Worm (Caenorhabditis elegans): ENCODE results near the gene F09E5.3.

Gene F09E5.3

DNA sequence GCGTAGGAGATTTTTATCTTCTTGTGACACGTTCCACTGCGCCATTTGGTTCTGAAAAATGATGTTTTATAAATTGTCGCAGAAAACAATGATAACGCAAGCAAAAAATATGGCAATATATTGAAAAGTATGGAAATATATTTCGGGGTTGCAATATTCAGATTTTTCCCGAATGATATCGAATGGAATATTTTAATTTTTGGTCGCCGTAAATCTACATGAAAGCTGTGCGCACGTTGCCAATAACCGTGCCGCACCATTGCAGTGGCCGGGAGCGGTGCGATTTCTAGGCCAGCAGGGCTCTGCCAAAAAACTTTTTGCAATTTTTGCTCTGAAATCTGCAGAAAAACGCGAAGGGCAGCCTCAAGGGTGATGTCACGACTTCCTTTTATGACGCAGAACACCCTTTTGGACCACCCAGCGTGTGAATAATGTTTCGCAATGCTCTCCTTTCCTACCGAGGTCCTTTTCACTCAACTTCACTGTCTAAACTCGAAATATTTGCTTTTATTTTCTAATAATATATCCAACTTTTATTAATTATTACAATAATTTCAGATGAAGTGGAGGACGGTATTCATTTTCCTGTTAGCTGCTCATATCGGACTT is 15.6 kb upstream of the F09E5.3 start, which contains the start of the genes F09E5.11 and bmy-1 (continued):
- TF ChIP-seq unc-62 (GFP tag; optimal IDR thresholded peaks at IDR 0.05) (no peak), hlh-4 (tag; optimal IDR thresholded peaks at IDR 0.05) (no peak), vab-15 (tag; optimal IDR thresholded peaks at IDR 0.05) (peak; percentile 18), Y116A8C.19 (tag; optimal IDR thresholded peaks at IDR 0.05; ENCODE audit: borderline replicate concordance) (peak; percentile 29), mdl-1 (tag; optimal IDR thresholded peaks at IDR 0.05) (peak in 1 of 2 experiments; percentile 26), nhr-237 (tag; optimal IDR thresholded peaks at IDR 0.05) (no peak), jun-1 (tag; optimal IDR thresholded peaks at IDR 0.05) (peak; percentile 69), nhr-71 (tag; optimal IDR thresholded peaks at IDR 0.05) (peak; percentile 94), snu-23 (GFP tag; optimal IDR thresholded peaks at IDR 0.05) (peak; percentile 84), snpc-4 (tag; optimal IDR thresholded peaks at IDR 0.05) (peak; percentile 60), C34B4.2 (tag; optimal IDR thresholded peaks at IDR 0.05) (no peak), nhr-28 (tag; optimal IDR thresholded peaks at IDR 0.05) (no peak), hpl-2 (GFP tag; optimal IDR thresholded peaks at IDR 0.05) (no peak), lin-35 (GFP tag; optimal IDR thresholded peaks at IDR 0.05) (peak; percentile 74 to 79), zip-4 (GFP tag; optimal IDR thresholded peaks at IDR 0.05) (peak; percentile 46), isw-1 (GFP tag; IDR thresholded peaks at IDR 0.05) (peak; percentile 87), zag-1 (tag; optimal IDR thresholded peaks at IDR 0.05) (no peak), sptf-1 (tag; optimal IDR thresholded peaks at IDR 0.05) (no peak), efl-1 (optimal IDR thresholded peaks at IDR 0.05) (peak; percentile 81), efl-1 (GFP tag; optimal IDR thresholded peaks at IDR 0.05 in 1 of 2) (peak; percentile 73 to 98), alr-1 (tag; optimal IDR thresholded peaks at IDR 0.05; ENCODE audit: borderline replicate concordance) (no peak), dsc-1 (tag; optimal IDR thresholded peaks at IDR 0.05) (peak; percentile 85), sup-37 (GFP tag; optimal IDR thresholded peaks at IDR 0.05) (peak; percentile 44), pag-3 (tag; optimal IDR thresholded peaks at IDR 0.05; ENCODE audit: borderline replicate concordance, insufficient read depth) (no peak), nhr-47 (tag; optimal IDR thresholded peaks at IDR 0.05) (peak; percentile 91), elt-2 (tag; optimal IDR thresholded peaks at IDR 0.05) (peak; percentile 79), mep-1 (tag; optimal IDR thresholded peaks at IDR 0.05) (peak; percentile 71), F16B12.6 (tag; optimal IDR thresholded peaks at IDR 0.05) (peak; percentile 50), fkh-4 (tag; optimal IDR thresholded peaks at IDR 0.05; ENCODE audit: borderline replicate concordance) (peak; percentile 87), ama-1 (optimal IDR thresholded peaks at IDR 0.05) (no peak), efl-3 (GFP tag; optimal IDR thresholded peaks at IDR 0.05) (no peak), fkh-10 (GFP tag; optimal IDR thresholded peaks at IDR 0.05) (peak; percentile 84)

DNA sequence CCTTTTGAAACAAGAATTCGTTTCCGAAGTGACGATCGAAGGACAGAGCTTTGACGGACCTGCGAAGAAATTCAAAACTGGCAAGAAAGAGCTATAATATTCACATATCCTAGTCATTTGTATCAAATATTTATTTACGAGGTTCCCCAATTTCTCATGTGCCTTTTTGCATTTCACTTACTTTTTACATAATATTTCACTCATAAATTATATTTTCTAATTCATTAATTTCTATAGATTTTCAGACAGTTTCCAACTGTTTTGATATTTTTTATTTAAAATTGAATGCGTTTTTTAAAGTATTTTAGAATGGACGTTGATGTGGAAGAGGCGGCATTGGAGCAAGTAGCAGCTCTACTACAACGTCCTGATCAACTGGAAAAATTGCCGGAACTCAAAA is 14.5 kb upstream of the F09E5.3 start, which contains the start of gene sec-6:
TSS of gene sec-6 (plus strand) at position 301 of the 400 bp plus-strand sequence.
- TF ChIP-seq snu-23 (GFP tag; optimal IDR thresholded peaks at IDR 0.05) (no peak), fkh-10 (GFP tag; optimal IDR thresholded peaks at IDR 0.05) (no peak), ceh-90 (tag; optimal IDR thresholded peaks at IDR 0.05) (no peak), fos-1 (tag; optimal IDR thresholded peaks at IDR 0.05) (no peak), nhr-11 (tag; optimal IDR thresholded peaks at IDR 0.05) (no peak), xbp-1 (tag; optimal IDR thresholded peaks at IDR 0.05) (no peak), ztf-4 (tag; optimal IDR thresholded peaks at IDR 0.05) (no peak)

DNA sequence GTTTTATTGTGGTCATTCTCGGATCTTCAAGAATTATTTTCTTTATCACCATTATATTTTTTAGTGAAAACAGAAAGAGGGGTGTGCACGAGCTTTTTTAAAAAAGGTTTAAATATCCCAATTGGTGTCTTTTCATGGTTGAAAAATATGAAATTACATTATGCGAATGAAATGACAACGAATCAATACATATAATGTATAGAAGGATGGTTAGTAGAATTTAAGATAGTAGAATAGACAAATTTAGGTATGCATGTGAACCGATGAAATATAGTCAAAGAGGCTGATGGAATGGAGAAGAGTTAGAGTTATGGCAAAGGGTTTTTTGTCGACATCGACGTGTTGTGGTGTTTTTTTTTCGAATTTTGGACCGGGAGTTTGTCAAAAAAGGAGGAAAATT is 9.3 kb upstream of the F09E5.3 start:
- TF ChIP-seq alr-1 (tag; optimal IDR thresholded peaks at IDR 0.05; ENCODE audit: borderline replicate concordance) = no peak
- no peak for TF ChIP-seq aha-1 (tag; optimal IDR thresholded peaks at IDR 0.05)
- no peak for TF ChIP-seq ceh-88 (GFP tag; IDR thresholded peaks at IDR 0.05)
- no peak for TF ChIP-seq nhr-77 (tag; optimal IDR thresholded peaks at IDR 0.05)
- no peak for TF ChIP-seq sptf-1 (tag; optimal IDR thresholded peaks at IDR 0.05)
- no peak for TF ChIP-seq hlh-4 (tag; optimal IDR thresholded peaks at IDR 0.05)
- no peak for TF ChIP-seq Y116A8C.19 (tag; optimal IDR thresholded peaks at IDR 0.05; ENCODE audit: borderline replicate concordance)
- no peak for TF ChIP-seq grh-1 (GFP tag; IDR thresholded peaks at IDR 0.05)
- no peak for TF ChIP-seq pqm-1 (tag; optimal IDR thresholded peaks at IDR 0.05)
- no peak for TF ChIP-seq efl-3 (GFP tag; optimal IDR thresholded peaks at IDR 0.05)
- TF ChIP-seq ama-1 (optimal IDR thresholded peaks at IDR 0.05) = no peak
- no peak for TF ChIP-seq nhr-90 (tag; optimal IDR thresholded peaks at IDR 0.05; ENCODE audit: poor library complexity)
- no peak for TF ChIP-seq aly-2 (tag; optimal IDR thresholded peaks at IDR 0.05)
- no peak for TF ChIP-seq unc-98 (GFP tag; IDR thresholded peaks at IDR 0.05)
- no peak for TF ChIP-seq C04F5.9 (tag; optimal IDR thresholded peaks at IDR 0.05)
- TF ChIP-seq dpl-1 (GFP tag; optimal IDR thresholded peaks at IDR 0.05) = no peak
